Fruit fly (Drosophila melanogaster): ENCODE data around the gene CG46399.

The CG46399 gene

DNA sequence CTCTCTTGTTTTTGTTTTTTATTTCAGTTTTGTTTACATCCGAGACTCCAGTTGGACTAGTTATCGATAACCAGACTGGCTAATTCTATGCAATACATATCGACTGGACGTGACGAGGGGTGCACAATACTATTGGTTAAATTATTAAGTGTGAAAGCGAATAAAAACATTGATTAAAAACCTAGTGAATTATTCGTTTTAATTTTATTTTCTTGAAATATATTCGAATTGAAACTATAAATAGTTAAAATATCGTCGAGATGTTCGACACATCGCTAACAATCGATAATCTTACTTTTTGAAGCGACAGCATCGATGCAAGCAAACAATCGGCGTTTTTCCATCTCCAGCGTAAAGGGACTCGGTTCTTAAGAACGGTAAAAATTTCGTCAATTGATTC lies 20.0 kb upstream of the CG46399 start, which contains the start of the genes CG32590 and Flo2 (continued):
- TF ChIP-seq CG5245 (GFP tag; optimal IDR thresholded peaks at IDR 0.05) (peak; percentile 48), Atf-2 (GFP tag; optimal IDR thresholded peaks at IDR 0.05) (peak; percentile 55), CG2202 (tag; optimal IDR thresholded peaks at IDR 0.05) (peak; percentile 6), ttk (GFP tag; IDR thresholded peaks at IDR 0.05) (peak; percentile 75), grn (GFP tag; optimal IDR thresholded peaks at IDR 0.05) (no peak), HLH3B (GFP tag; IDR thresholded peaks at IDR 0.05) (peak; percentile 71), Atf6 (GFP tag; IDR thresholded peaks at IDR 0.05) (peak; percentile 83), bcd (GFP tag; optimal IDR thresholded peaks at IDR 0.05) (peak; percentile 34), CG32532 (GFP tag; IDR thresholded peaks at IDR 0.05) (peak; percentile 90), Drgx (GFP tag; IDR thresholded peaks at IDR 0.05) (peak; percentile 59), pb (GFP tag; optimal IDR thresholded peaks at IDR 0.05) (no peak), wor (GFP tag; IDR thresholded peaks at IDR 0.05) (peak; percentile 61), tio (GFP tag; optimal IDR thresholded peaks at IDR 0.05) (no peak), dimm (GFP tag; IDR thresholded peaks at IDR 0.05) (0 out of 2 replicates have a peak, but pooled peaks have one; percentile 5), Ets97D (GFP tag; optimal IDR thresholded peaks at IDR 0.05) (peak; percentile 72), Aef1 (GFP tag; IDR thresholded peaks at IDR 0.05) (peak; percentile 80), yki (optimal IDR thresholded peaks at IDR 0.05) (no peak), H2.0 (GFP tag; IDR thresholded peaks at IDR 0.05) (peak; percentile 80), amos (GFP tag; IDR thresholded peaks at IDR 0.05; ENCODE audit: partially characterized antibody) (peak; percentile 92), Hsf (GFP tag; optimal IDR thresholded peaks at IDR 0.05) (peak; percentile 80), Asciz (GFP tag; optimal IDR thresholded peaks at IDR 0.05) (no peak), ac (GFP tag; optimal IDR thresholded peaks at IDR 0.05) (no peak), Dll (GFP tag; IDR thresholded peaks at IDR 0.05; ENCODE audit: partially characterized antibody) (peak; percentile 98), CG4854 (GFP tag; optimal IDR thresholded peaks at IDR 0.05) (peak; percentile 71), wdn (GFP tag; IDR thresholded peaks at IDR 0.05) (peak; percentile 76), CG2875 (GFP tag; optimal IDR thresholded peaks at IDR 0.05) (no peak), D19B (GFP tag; optimal IDR thresholded peaks at IDR 0.05) (no peak), Side (GFP tag; optimal IDR thresholded peaks at IDR 0.05) (peak; percentile 70), CG12659 (GFP tag; optimal IDR thresholded peaks at IDR 0.05) (peak; percentile 66), Myb (GFP tag; optimal IDR thresholded peaks at IDR 0.05) (peak; percentile 65), Dip2 (GFP tag; IDR thresholded peaks at IDR 0.05) (no peak), HHEX (GFP tag; optimal IDR thresholded peaks at IDR 0.05) (peak; percentile 57), CG3065 (GFP tag; optimal IDR thresholded peaks at IDR 0.05) (peak; percentile 37), p53 (GFP tag; optimal IDR thresholded peaks at IDR 0.05) (peak; percentile 35), CG6175 (GFP tag; IDR thresholded peaks at IDR 0.05) (peak; percentile 68; the same call in 2 of the 3 replicates), dpn (GFP tag; optimal IDR thresholded peaks at IDR 0.05) (peak; percentile 79 to 81), CG4617 (GFP tag; optimal IDR thresholded peaks at IDR 0.05; ENCODE audit: borderline replicate concordance) (peak; percentile 56), gsb-n (tag; optimal IDR thresholded peaks at IDR 0.05) (peak; percentile 44), ab (GFP tag; optimal IDR thresholded peaks at IDR 0.05) (no peak), CG1603 (tag; optimal IDR thresholded peaks at IDR 0.05) (peak; percentile 72), cwo (GFP tag; optimal IDR thresholded peaks at IDR 0.05) (peak; percentile 23), CG7357 (GFP tag; IDR thresholded peaks at IDR 0.05) (peak; percentile 45; the same call in 1 of the 3 replicates), CG10654 (GFP tag; optimal IDR thresholded peaks at IDR 0.05) (peak; percentile 53), lmd (GFP tag; IDR thresholded peaks at IDR 0.05) (peak; percentile 76), ato (GFP tag; IDR thresholded peaks at IDR 0.05; ENCODE audit: partially characterized antibody) (peak; percentile 90), tap (tag; optimal IDR thresholded peaks at IDR 0.05) (peak; percentile 53), CG10209 (GFP tag; optimal IDR thresholded peaks at IDR 0.05) (peak; percentile 41), HLH4C (GFP tag; IDR thresholded peaks at IDR 0.05; ENCODE audit: partially characterized antibody) (peak; percentile 99), CG34224 (GFP tag; IDR thresholded peaks at IDR 0.05; ENCODE audit: partially characterized antibody) (peak; percentile 98), CG15073 (GFP tag; optimal IDR thresholded peaks at IDR 0.05) (no peak), Adf1 (GFP tag; IDR thresholded peaks at IDR 0.05) (peak; percentile 64), B-H1 (GFP tag; IDR thresholded peaks at IDR 0.05) (peak; percentile 59; the same call in 2 of the 3 replicates)
